Worm (Caenorhabditis elegans) whole organism, young adult: ENCODE measurements around the gene atg-10.

Source experiments
- ama-1 ChIP-seq, 3 experiments: fragments of 150-350 bp in 1 of 3; sonication (generic microtip) in 2 of 3; optimal IDR thresholded peaks; 2 replicates each; lab custom pipeline; 2014 to 2018; ENCODE audit warnings: missing biosample characterization in 2 of 3, missing genetic modification characterization in 2 of 3, missing genetic modification reagents in 2 of 3
- egrh-3 ChIP-seq: fragments of 200-800 bp; sonication (Bioruptor generic); IDR thresholded peaks from 2 replicates; pipeline ENCODE4 v1.3.6; 2022; ENCODE audit warnings: missing genetic modification reagents, missing genetic modification characterization, missing compliant biosample characterization

DNA sequence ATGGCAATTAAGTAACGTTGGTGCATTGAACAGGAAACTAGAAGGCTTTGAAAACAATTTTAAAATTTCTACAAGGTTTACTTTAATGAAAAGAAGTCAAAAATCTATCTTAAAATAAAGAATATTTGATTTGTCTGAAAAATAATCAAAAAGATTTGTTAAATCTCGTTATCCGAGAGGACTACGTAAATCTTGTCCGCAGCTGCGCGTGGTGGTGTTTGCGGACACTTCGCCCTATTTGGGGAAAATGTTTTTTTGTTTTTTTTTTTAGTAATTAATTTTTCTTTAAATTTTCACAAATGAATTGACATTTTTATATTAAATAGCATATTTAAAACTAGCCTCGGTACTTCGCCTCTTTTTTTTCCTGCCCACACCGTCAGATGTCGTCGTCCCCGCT lies 25.0 kb downstream of the atg-10 start:
- TF ChIP-seq egrh-3 (GFP tag; lab: Robert Waterston, UW): no peak
- TF ChIP-seq ama-1 (optimal IDR thresholded peaks at IDR 0.05; lab: Kevin White, UChicago): no peak
- no peak for TF ChIP-seq ama-1 (GFP tag; optimal IDR thresholded peaks at IDR 0.05; lab: Kevin White, UChicago)
